Worm (Caenorhabditis elegans): ENCODE measurements around the gene gad-1.

The gad-1 gene

DNA sequence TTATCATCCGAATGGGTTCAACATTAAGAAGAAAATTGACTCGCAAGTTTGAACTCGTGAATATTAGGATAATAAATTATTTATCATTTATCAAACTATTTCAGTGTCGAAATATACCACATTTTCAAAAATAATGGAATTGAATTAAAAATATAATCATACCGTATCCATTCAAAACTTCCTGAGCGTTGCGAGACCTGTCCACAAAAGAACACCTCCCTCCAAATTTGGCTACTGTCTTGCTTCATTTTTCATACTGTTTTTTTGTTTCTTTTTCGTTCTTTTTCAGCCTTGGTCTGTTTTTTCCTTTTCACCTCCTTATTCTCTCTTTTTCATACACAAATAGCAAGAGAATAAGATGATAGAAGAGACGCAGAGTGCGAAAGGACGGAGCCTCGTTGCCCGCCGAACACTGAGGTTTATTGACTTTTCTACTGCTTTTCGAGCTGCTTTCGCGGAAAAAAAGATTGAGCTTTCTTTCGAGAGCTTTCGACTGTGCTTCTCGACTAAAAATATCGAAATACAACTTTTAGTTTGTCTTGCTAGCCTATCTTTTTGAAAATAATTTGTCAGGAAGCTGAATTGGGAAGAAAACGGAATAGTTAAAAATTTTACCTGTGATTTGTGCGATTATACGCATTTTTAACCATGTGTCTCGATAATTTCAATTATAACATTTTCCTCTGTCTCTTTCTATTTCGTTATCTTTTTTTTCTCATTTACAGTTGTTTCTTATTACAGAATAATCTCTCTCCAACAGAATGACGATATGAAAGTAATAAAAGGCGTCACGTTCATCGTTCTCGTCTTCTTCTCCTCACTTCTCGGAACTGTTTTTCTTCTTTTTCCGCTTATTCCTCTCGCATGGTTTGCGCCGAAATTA is 17.1 kb upstream of the gad-1 start, which contains the start of gene acl-8:
TSS of gene acl-8 (plus strand) at position 742 of the 883 bp plus-strand sequence.
- TF ChIP-seq elt-2 (tag; optimal IDR thresholded peaks at IDR 0.05) (peak; percentile 43), zip-4 (GFP tag; optimal IDR thresholded peaks at IDR 0.05) (no peak), C16A3.4 (tag; optimal IDR thresholded peaks at IDR 0.05) (no peak), efl-1 (optimal IDR thresholded peaks at IDR 0.05) (peak in 1 of 2 experiments; percentile 4), efl-1 (GFP tag; optimal IDR thresholded peaks at IDR 0.05 in 1 of 2) (peak in 1 of 2 experiments; percentile 68), dpl-1 (GFP tag; optimal IDR thresholded peaks at IDR 0.05) (no peak), lin-35 (GFP tag; optimal IDR thresholded peaks at IDR 0.05) (peak in 1 of 2 experiments; percentile 4), ces-1 (GFP tag; optimal IDR thresholded peaks at IDR 0.05) (no peak), nhr-71 (tag; optimal IDR thresholded peaks at IDR 0.05) (no peak), sptf-1 (tag; optimal IDR thresholded peaks at IDR 0.05) (no peak), F16B12.6 (tag; optimal IDR thresholded peaks at IDR 0.05) (no peak), rnt-1 (tag; optimal IDR thresholded peaks at IDR 0.05) (peak; percentile 13)

DNA sequence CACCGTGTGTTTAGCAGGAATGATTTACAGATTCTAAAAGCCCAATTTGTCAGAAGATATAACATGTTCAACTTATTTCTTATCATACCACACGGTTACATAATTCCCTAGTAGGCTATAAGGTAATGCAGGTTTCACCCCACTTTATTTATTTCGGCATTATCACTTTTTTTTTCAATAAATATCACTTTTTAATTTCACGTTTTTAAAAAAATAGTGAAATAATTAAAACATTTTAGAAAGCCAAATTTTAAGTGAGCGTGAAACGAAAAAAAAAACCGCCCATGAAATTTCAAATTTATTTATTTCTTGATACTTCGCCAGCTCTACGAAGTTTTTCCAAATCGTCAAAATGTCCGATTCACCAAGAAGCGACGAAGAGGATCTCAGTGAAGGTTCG is 15.1 kb upstream of the gad-1 start, which contains the start of gene fbxa-196:
TSS of gene fbxa-196 (plus strand) at position 301 of the 400 bp plus-strand sequence.
- TF ChIP-seq F16B12.6 (tag; optimal IDR thresholded peaks at IDR 0.05), result no peak
- TF ChIP-seq fkh-8 (tag; optimal IDR thresholded peaks at IDR 0.05), result no peak
- TF ChIP-seq lin-39 (tag; optimal IDR thresholded peaks at IDR 0.05), result no peak
- TF ChIP-seq fos-1 (tag; optimal IDR thresholded peaks at IDR 0.05), result no peak
- no peak for TF ChIP-seq tbx-2 (tag; optimal IDR thresholded peaks at IDR 0.05)
- TF ChIP-seq isw-1 (GFP tag; IDR thresholded peaks at IDR 0.05), result no peak
- no peak for TF ChIP-seq rnt-1 (tag; optimal IDR thresholded peaks at IDR 0.05)

DNA sequence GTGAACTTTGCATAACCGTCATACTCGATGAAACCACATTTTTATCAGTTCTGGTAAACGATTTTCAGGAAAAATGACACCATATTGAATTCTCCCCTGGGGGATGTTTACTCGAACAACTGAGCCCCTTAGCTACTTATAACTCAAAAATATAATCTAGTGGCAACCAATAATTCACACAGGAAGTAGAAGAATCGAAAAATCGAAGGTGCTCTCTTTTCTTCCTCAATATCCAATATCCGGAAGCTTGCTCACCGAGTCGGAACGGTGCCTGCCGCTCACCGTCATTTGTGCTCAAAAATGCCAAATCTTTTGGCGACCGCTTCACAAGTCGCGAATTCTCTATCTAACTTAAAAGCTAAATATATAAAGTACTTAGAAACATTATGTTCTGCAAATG is 8.7 kb upstream of the gad-1 start, which contains the start of gene T05H4.3:
TSS of gene T05H4.3 (plus strand) at position 301 of the 400 bp plus-strand sequence.
- TF ChIP-seq aha-1 (tag; optimal IDR thresholded peaks at IDR 0.05), result no peak
- TF ChIP-seq zag-1 (tag; optimal IDR thresholded peaks at IDR 0.05), result no peak
- no peak for TF ChIP-seq snu-23 (GFP tag; optimal IDR thresholded peaks at IDR 0.05)
- no peak for TF ChIP-seq hpl-2 (GFP tag; optimal IDR thresholded peaks at IDR 0.05)
- no peak for TF ChIP-seq C34B4.2 (tag; optimal IDR thresholded peaks at IDR 0.05)
- no peak for TF ChIP-seq mdl-1 (tag; optimal IDR thresholded peaks at IDR 0.05)
- TF ChIP-seq lin-13 (GFP tag; optimal IDR thresholded peaks at IDR 0.05), result no peak
- TF ChIP-seq unc-98 (GFP tag; IDR thresholded peaks at IDR 0.05), result no peak
- no peak for TF ChIP-seq mab-9 (GFP tag; IDR thresholded peaks at IDR 0.05)
- no peak for TF ChIP-seq lin-35 (GFP tag; optimal IDR thresholded peaks at IDR 0.05)
- no peak for TF ChIP-seq nhr-19 (GFP tag; conservative IDR thresholded peaks at IDR 0.05)
- no peak for TF ChIP-seq jun-1 (tag; optimal IDR thresholded peaks at IDR 0.05)
- TF ChIP-seq sup-37 (GFP tag; optimal IDR thresholded peaks at IDR 0.05), result no peak
- no peak for TF ChIP-seq lir-3 (tag; optimal IDR thresholded peaks at IDR 0.05; ENCODE audit: poor library complexity)
- no peak for TF ChIP-seq tbx-2 (tag; optimal IDR thresholded peaks at IDR 0.05)
- no peak for TF ChIP-seq grh-1 (GFP tag; IDR thresholded peaks at IDR 0.05)
- TF ChIP-seq mep-1 (tag; optimal IDR thresholded peaks at IDR 0.05), result no peak
- no peak for TF ChIP-seq elt-2 (tag; optimal IDR thresholded peaks at IDR 0.05)
- TF ChIP-seq alr-1 (tag; optimal IDR thresholded peaks at IDR 0.05; ENCODE audit: borderline replicate concordance), result no peak

DNA sequence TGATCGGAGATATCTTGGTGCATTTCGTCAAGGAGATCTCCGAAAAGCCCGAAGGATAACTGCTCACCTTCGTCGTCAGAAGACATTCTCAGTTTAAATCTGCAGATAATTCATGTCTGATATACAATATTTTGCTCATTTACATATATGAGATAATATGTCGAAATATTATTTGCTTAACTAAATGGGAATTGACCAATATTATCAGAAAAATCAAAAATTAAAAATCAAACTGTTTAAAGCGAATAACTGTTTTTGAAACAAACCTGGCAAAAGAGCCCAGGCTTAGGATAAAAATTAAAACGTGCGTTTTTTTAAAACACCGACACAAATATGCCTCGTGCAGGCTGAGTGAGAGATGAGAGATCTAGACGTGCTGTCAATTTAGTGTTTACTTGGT is 8.3 kb upstream of the gad-1 start, which contains the start of gene T05H4.15:
TSS of gene T05H4.15 (minus strand) at position 101 of the 400 bp plus-strand sequence.
- TF ChIP-seq swsn-7 (tag; optimal IDR thresholded peaks at IDR 0.05), result no peak
- TF ChIP-seq unc-98 (GFP tag; IDR thresholded peaks at IDR 0.05), result no peak
- TF ChIP-seq fkh-4 (tag; optimal IDR thresholded peaks at IDR 0.05; ENCODE audit: borderline replicate concordance), result no peak
- no peak for TF ChIP-seq nhr-85 (tag)
- no peak for TF ChIP-seq elt-2 (tag; optimal IDR thresholded peaks at IDR 0.05)
- no peak for TF ChIP-seq aha-1 (tag; optimal IDR thresholded peaks at IDR 0.05)
- no peak for TF ChIP-seq lin-14 (GFP tag; optimal IDR thresholded peaks at IDR 0.05)
- no peak for TF ChIP-seq ama-1 (optimal IDR thresholded peaks at IDR 0.05)
- TF ChIP-seq aly-2 (tag; optimal IDR thresholded peaks at IDR 0.05), result no peak
- no peak for TF ChIP-seq mep-1 (tag; optimal IDR thresholded peaks at IDR 0.05)
- TF ChIP-seq lin-13 (GFP tag; optimal IDR thresholded peaks at IDR 0.05), result no peak
- TF ChIP-seq F16B12.6 (tag; optimal IDR thresholded peaks at IDR 0.05), result no peak
- no peak for TF ChIP-seq nhr-20 (tag; optimal IDR thresholded peaks at IDR 0.05)
